Fruit fly (Drosophila melanogaster): ENCODE results near the gene CG4119.

Gene CG4119

dm6 chrX:5672243-5673051 is 6.6 kb downstream of the CG4119 start, which contains the start of gene RpL35 (continued):
- no peak for TF ChIP-seq Hey (tag; optimal IDR thresholded peaks at IDR 0.05)
- peak; percentile 45; the same call in 2 of the 3 replicates for TF ChIP-seq CG16813 (GFP tag; IDR thresholded peaks at IDR 0.05; ENCODE audit: partially characterized antibody)
- no peak for TF ChIP-seq lmd (GFP tag; IDR thresholded peaks at IDR 0.05)
- TF ChIP-seq nau (GFP tag; optimal IDR thresholded peaks at IDR 0.05) = peak; percentile 52
- TF ChIP-seq CG2889 (GFP tag; IDR thresholded peaks at IDR 0.05) = no peak
- TF ChIP-seq CG7271 (tag; optimal IDR thresholded peaks at IDR 0.05) = peak; percentile 16
- TF ChIP-seq CG3995 (GFP tag; optimal IDR thresholded peaks at IDR 0.05) = peak; percentile 62
- TF ChIP-seq Stat92E (GFP tag; optimal IDR thresholded peaks at IDR 0.05) = no peak
- peak; percentile 15; the same call in 1 of the 2 replicates for TF ChIP-seq CG31441 (GFP tag; IDR thresholded peaks at IDR 0.05)
- TF ChIP-seq p53 (GFP tag; optimal IDR thresholded peaks at IDR 0.05) = no peak
- TF ChIP-seq tgo (GFP tag; IDR thresholded peaks at IDR 0.05) = no peak
- TF ChIP-seq CG9817 (tag; optimal IDR thresholded peaks at IDR 0.05) = no peak
- no peak for TF ChIP-seq CG1832 (GFP tag; optimal IDR thresholded peaks at IDR 0.05)
- TF ChIP-seq D19A (tag; optimal IDR thresholded peaks at IDR 0.05) = no peak
- peak; percentile 32 for TF ChIP-seq CG7786 (GFP tag; optimal IDR thresholded peaks at IDR 0.05)
- no peak for TF ChIP-seq CG7372 (GFP tag; IDR thresholded peaks at IDR 0.05)
- TF ChIP-seq MBD-R2 (GFP tag; IDR thresholded peaks at IDR 0.05) = no peak
- TF ChIP-seq ro (GFP tag; IDR thresholded peaks at IDR 0.05) = no peak
- TF ChIP-seq jing (GFP tag; optimal IDR thresholded peaks at IDR 0.05) = no peak
- no peak for TF ChIP-seq ara (GFP tag; IDR thresholded peaks at IDR 0.05)
- no peak for TF ChIP-seq cad (GFP tag; optimal IDR thresholded peaks at IDR 0.05)
- TF ChIP-seq Eip74EF (GFP tag; optimal IDR thresholded peaks at IDR 0.05) = peak in 1 of 2 experiments; percentile 43
- TF ChIP-seq toy (GFP tag; IDR thresholded peaks at IDR 0.05) = 0 out of 2 replicates have a peak, but pooled peaks have one; percentile 28
- TF ChIP-seq NK7.1 (GFP tag; optimal IDR thresholded peaks at IDR 0.05) = peak; percentile 37
- peak; percentile 27; the same call in 1 of the 2 replicates for TF ChIP-seq CG11247 (GFP tag; IDR thresholded peaks at IDR 0.05)
- no peak for TF ChIP-seq ind (GFP tag; optimal IDR thresholded peaks at IDR 0.05)
- TF ChIP-seq Atf6 (GFP tag; IDR thresholded peaks at IDR 0.05) = peak; percentile 50
- TF ChIP-seq gcm (GFP tag; optimal IDR thresholded peaks at IDR 0.05) = peak; percentile 29
- TF ChIP-seq Doc3 (GFP tag; IDR thresholded peaks at IDR 0.05; ENCODE audit: partially characterized antibody) = 0 out of 3 replicates have a peak, but pooled peaks have one; percentile 40
- TF ChIP-seq Dbx (GFP tag; IDR thresholded peaks at IDR 0.05) = 0 out of 3 replicates have a peak, but pooled peaks have one; percentile 6
- TF ChIP-seq chinmo (GFP tag; IDR thresholded peaks at IDR 0.05; ENCODE audit: partially characterized antibody) = no peak
- TF ChIP-seq CG10959 (GFP tag; IDR thresholded peaks at IDR 0.05) = no peak
- peak; percentile 91 for TF ChIP-seq YL-1 (GFP tag; optimal IDR thresholded peaks at IDR 0.05)
- peak; percentile 96 for TF ChIP-seq CG17385 (GFP tag; optimal IDR thresholded peaks at IDR 0.05)
- TF ChIP-seq CG11085 (GFP tag; IDR thresholded peaks at IDR 0.05) = 0 out of 2 replicates have a peak, but pooled peaks have one; percentile 23
- TF ChIP-seq HmgZ (tag; optimal IDR thresholded peaks at IDR 0.05) = peak; percentile 48
- peak; percentile 22 for TF ChIP-seq CG13775 (GFP tag; optimal IDR thresholded peaks at IDR 0.05)
- TF ChIP-seq Sox102F (GFP tag; optimal IDR thresholded peaks at IDR 0.05) = no peak
- TF ChIP-seq CG31365 (tag; optimal IDR thresholded peaks at IDR 0.05) = peak; percentile 39
- 0 out of 3 replicates have a peak, but pooled peaks have one; percentile 68 for TF ChIP-seq CG11456 (GFP tag; IDR thresholded peaks at IDR 0.05)
- no peak for TF ChIP-seq emc (GFP tag; optimal IDR thresholded peaks at IDR 0.05)
- peak; percentile 55 for TF ChIP-seq CG1603 (tag; optimal IDR thresholded peaks at IDR 0.05)
- no peak for TF ChIP-seq CG7745 (tag; optimal IDR thresholded peaks at IDR 0.05)
- no peak for TF ChIP-seq Hr3 (GFP tag; optimal IDR thresholded peaks at IDR 0.05)
- no peak for TF ChIP-seq twi (tag; optimal IDR thresholded peaks at IDR 0.05)
- peak; percentile 23 for TF ChIP-seq fu2 (GFP tag; optimal IDR thresholded peaks at IDR 0.05)
- TF ChIP-seq CG4730 (GFP tag; IDR thresholded peaks at IDR 0.05) = no peak
- TF ChIP-seq zfh2 (GFP tag; optimal IDR thresholded peaks at IDR 0.05) = peak; percentile 13
- TF ChIP-seq mirr (GFP tag; optimal IDR thresholded peaks at IDR 0.05) = peak; percentile 62

All from whole organism, embryonic.